Worm (Caenorhabditis elegans): ENCODE results near the gene srh-4.

The srh-4 gene

ce11 chrV:3984178-3984577 is 26.1 kb upstream of the srh-4 start, which contains the start of gene nlp-29:
TSS of gene nlp-29 (plus strand) at chrV:3984425.
- TF ChIP-seq repo-1 (tag; optimal IDR thresholded peaks at IDR 0.05) (no peak), atf-7 (tag; optimal IDR thresholded peaks at IDR 0.05) (no peak), C17E4.6 (GFP tag; IDR thresholded peaks at IDR 0.05) (no peak), Y53F4B.3 (GFP tag; IDR thresholded peaks at IDR 0.05) (no peak), T26A5.8 (tag; optimal IDR thresholded peaks at IDR 0.05) (no peak)

- no peak for TF ChIP-seq ceh-91 (GFP tag; IDR thresholded peaks at IDR 0.05)
- no peak for TF ChIP-seq attf-5 (GFP tag; optimal IDR thresholded peaks at IDR 0.05)
- TF ChIP-seq bed-1 (GFP tag; IDR thresholded peaks at IDR 0.05), result no peak
- TF ChIP-seq nfyb-1 (GFP tag; IDR thresholded peaks at IDR 0.05), result no peak
- TF ChIP-seq lin-26 (GFP tag; IDR thresholded peaks at IDR 0.05), result no peak
- no peak for TF ChIP-seq pha-4 (tag; optimal IDR thresholded peaks at IDR 0.05)
- TF ChIP-seq F49E8.2 (tag; optimal IDR thresholded peaks at IDR 0.05; ENCODE audit: insufficient read depth), result no peak
- TF ChIP-seq lir-1 (GFP tag; conservative IDR thresholded peaks at IDR 0.05), result no peak
- TF ChIP-seq bed-2 (GFP tag; IDR thresholded peaks at IDR 0.05), result no peak
- no peak for TF ChIP-seq Y79H2A.3 (GFP tag; conservative IDR thresholded peaks at IDR 0.05)
- TF ChIP-seq him-1 (tag; optimal IDR thresholded peaks at IDR 0.05), result no peak
- TF ChIP-seq snpc-1.3 (tag; optimal IDR thresholded peaks at IDR 0.05; ENCODE audit: insufficient read depth), result no peak
- no peak for TF ChIP-seq K11D2.4 (GFP tag; IDR thresholded peaks at IDR 0.05)
- TF ChIP-seq athp-1 (tag; optimal IDR thresholded peaks at IDR 0.05), result no peak
- no peak for TF ChIP-seq ceh-100 (GFP tag; IDR thresholded peaks at IDR 0.05)
- no peak for TF ChIP-seq pbrm-1 (GFP tag; IDR thresholded peaks at IDR 0.05)
- TF ChIP-seq ceh-40 (GFP tag; IDR thresholded peaks at IDR 0.05), result no peak
- TF ChIP-seq zfh-2 (GFP tag; conservative IDR thresholded peaks at IDR 0.05), result no peak
- TF ChIP-seq ceh-58 (GFP tag; IDR thresholded peaks at IDR 0.05), result no peak
- no peak for TF ChIP-seq nhr-179 (tag; optimal IDR thresholded peaks at IDR 0.05)
Measured at ce11 chrV:3985104-3985503, 25.2 kb upstream of the srh-4 start.

- TF ChIP-seq ama-1 (optimal IDR thresholded peaks at IDR 0.05) (peak; percentile 39), ama-1 (GFP tag; optimal IDR thresholded peaks at IDR 0.05) (no peak), madf-6 (GFP tag; IDR thresholded peaks at IDR 0.05) (no peak)
Measured at ce11 chrV:3987616-3988015, 22.7 kb upstream of the srh-4 start, which contains the start of gene nlp-28. TSS of gene nlp-28 (plus strand) at chrV:3987900.

ce11 chrV:3989070-3989469 is 21.2 kb upstream of the srh-4 start, which contains the start of gene nlp-27:
TSS of gene nlp-27 (plus strand) at chrV:3989378.
- TF ChIP-seq atf-7 (tag; optimal IDR thresholded peaks at IDR 0.05), result no peak

ce11 chrV:3992334-3992733 is 17.9 kb upstream of the srh-4 start:
- no peak for TF ChIP-seq ztf-3 (GFP tag; optimal IDR thresholded peaks at IDR 0.05)
- TF ChIP-seq snpc-1.1 (tag; optimal IDR thresholded peaks at IDR 0.05; ENCODE audit: insufficient read depth), result no peak

ce11 chrV:3994048-3994447 is 16.2 kb upstream of the srh-4 start, which contains the start of gene K09D9.9:
TSS of gene K09D9.9 (minus strand) at chrV:3994148.
- TF ChIP-seq F57C9.4 (tag; optimal IDR thresholded peaks at IDR 0.05) (no peak), mxl-1 (tag; optimal IDR thresholded peaks at IDR 0.05) (no peak), atf-7 (tag; optimal IDR thresholded peaks at IDR 0.05) (no peak), zim-3 (tag; optimal IDR thresholded peaks at IDR 0.05) (no peak), bed-2 (GFP tag; IDR thresholded peaks at IDR 0.05) (no peak), B0035.1 (tag; optimal IDR thresholded peaks at IDR 0.05) (no peak), snpc-4 (GFP tag; optimal IDR thresholded peaks at IDR 0.05) (no peak), snpc-4 (tag; optimal IDR thresholded peaks at IDR 0.05) (no peak), F39B2.1 (GFP tag; IDR thresholded peaks at IDR 0.05) (no peak), F37B4.10 (GFP tag; IDR thresholded peaks at IDR 0.05) (no peak)

Measured in whole organism, young adult.